Comparison of ENCODE assay signal across 1 fruit fly cellular context in the genomic region with DNA sequence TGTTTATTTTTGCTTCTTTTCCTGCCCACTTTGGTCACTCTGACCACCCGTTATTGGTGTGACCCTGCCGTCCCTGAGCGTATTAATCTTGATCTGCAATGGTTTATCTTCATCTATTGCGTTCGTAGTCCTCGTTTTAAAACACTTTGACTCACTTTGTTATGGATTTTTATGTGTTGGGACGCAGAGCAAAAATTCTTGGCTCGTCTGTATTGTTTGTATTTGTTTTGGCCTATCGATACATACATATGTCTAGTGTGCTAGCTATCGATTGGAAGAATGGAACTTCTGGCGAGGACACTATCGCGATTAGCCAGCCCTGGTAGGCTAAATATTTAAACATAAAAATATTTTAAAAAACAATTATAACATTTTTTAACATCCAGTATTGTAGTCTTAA.
A peak's percentile ranks its signal among the peaks of the same experiment; 100 is the strongest.
TF ChIP-seq lines count a peak whose summit lies in the region.

A gene (minus strand): TSS at position 266 of the 400 bp plus-strand sequence.

TF ChIP-seq in whole organism, embryonic, 481 proteins besides CTCF, POLR2A, EP300 and RAD21 (continued from another document):
- TF ChIP-seq BEAF-32 (GFP tag; optimal IDR thresholded peaks at IDR 0.05; lab: Kevin White, UChicago) (peak; percentile 95), CG8478 (optimal IDR thresholded peaks at IDR 0.05; lab: Kevin White, UChicago) (no peak), dmrt11E (tag; optimal IDR thresholded peaks at IDR 0.05; lab: Kevin White, UChicago) (peak; percentile 48), Taf1 (GFP tag; IDR thresholded peaks at IDR 0.05; lab: Robert Waterston, UW) (no peak), B-H1 (GFP tag; IDR thresholded peaks at IDR 0.05; lab: Robert Waterston, UW) (no peak), HLH3B (GFP tag; IDR thresholded peaks at IDR 0.05; lab: Robert Waterston, UW) (no peak), CG8359 (GFP tag; optimal IDR thresholded peaks at IDR 0.05; lab: Kevin White, UChicago; ENCODE audit: borderline replicate concordance) (no peak), CG4282 (GFP tag; optimal IDR thresholded peaks at IDR 0.05; lab: Kevin White, UChicago) (no peak), Rx (GFP tag; IDR thresholded peaks at IDR 0.05; lab: Robert Waterston, UW) (no peak), CG1602 (GFP tag; optimal IDR thresholded peaks at IDR 0.05; lab: Kevin White, UChicago) (no peak), Bteb2 (GFP tag; optimal IDR thresholded peaks at IDR 0.05; lab: Kevin White, UChicago) (no peak), esg (GFP tag; conservative IDR thresholded peaks at IDR 0.05; lab: Robert Waterston, UW) (no peak), CG18476 (GFP tag; optimal IDR thresholded peaks at IDR 0.05; lab: Kevin White, UChicago) (no peak), chif (GFP tag; optimal IDR thresholded peaks at IDR 0.05; lab: Kevin White, UChicago) (no peak), luna (GFP tag; optimal IDR thresholded peaks at IDR 0.05; lab: Kevin White, UChicago) (no peak)
